Worm (Caenorhabditis elegans) whole organism, L2 larva: ENCODE data around the gene msp-55.

ENCODE experiments used
- ZK546.5 ChIP-seq: sonication (generic microtip); optimal IDR thresholded peaks from 2 replicates; lab custom pipeline; 2017; ENCODE audit warnings: missing biosample characterization, missing genetic modification characterization
- ama-1 ChIP-seq: fragments of 150-350 bp; optimal IDR thresholded peaks from 2 replicates; lab custom pipeline; 2018; ENCODE audit warnings: inconsistent platforms
- blmp-1 ChIP-seq: sonication (generic microtip); optimal IDR thresholded peaks from 2 replicates; lab custom pipeline; 2017; ENCODE audit warnings: missing genetic modification characterization, mild to moderate bottlenecking, missing compliant biosample characterization, antibody characterized with exemption, moderate library complexity; ENCODE audit not compliant: insufficient read depth
- egl-27 ChIP-seq: sonication (generic microtip); optimal IDR thresholded peaks from 3 replicates; lab custom pipeline; 2017; ENCODE audit warnings: missing biosample characterization, missing genetic modification reagents, missing genetic modification characterization
- elt-1 ChIP-seq: fragments of 150-350 bp; optimal IDR thresholded peaks from 2 replicates; lab custom pipeline; 2014; ENCODE audit warnings: missing biosample characterization, missing genetic modification characterization
- lin-11 ChIP-seq: fragments of 150-350 bp; sonication (generic microtip); optimal IDR thresholded peaks from 2 replicates; lab custom pipeline; 2014; ENCODE audit warnings: missing biosample characterization, missing genetic modification characterization, inconsistent platforms, mixed read lengths
- lin-13 ChIP-seq: fragments of 150-350 bp; optimal IDR thresholded peaks from 2 replicates; lab custom pipeline; 2014; ENCODE audit warnings: missing biosample characterization, missing genetic modification reagents, missing genetic modification characterization
- mdl-1 ChIP-seq, 2 experiments: fragments of 150-350 bp in 1 of 2; sonication (generic microtip) in 1 of 2; optimal IDR thresholded peaks; 2 replicates each; lab custom pipeline; 2017; ENCODE audit warnings: missing biosample characterization in 2 of 2, missing genetic modification characterization in 2 of 2
- nhr-10 ChIP-seq: sonication (generic microtip); optimal IDR thresholded peaks from 2 replicates; lab custom pipeline; 2017; ENCODE audit warnings: missing biosample characterization, missing genetic modification characterization
- nhr-25 ChIP-seq: fragments of 150-350 bp; sonication (generic microtip); optimal IDR thresholded peaks from 3 replicates; lab custom pipeline; 2014; ENCODE audit warnings: missing biosample characterization, missing genetic modification characterization
- nhr-77 ChIP-seq: fragments of 150-350 bp; optimal IDR thresholded peaks from 2 replicates; lab custom pipeline; 2014; ENCODE audit warnings: missing biosample characterization, missing genetic modification characterization
- sem-4 ChIP-seq: fragments of 150-350 bp; optimal IDR thresholded peaks from 2 replicates; lab custom pipeline; 2014; ENCODE audit warnings: missing biosample characterization, missing genetic modification reagents, missing genetic modification characterization
- skn-1 ChIP-seq: sonication (generic microtip); optimal IDR thresholded peaks from 2 replicates; lab custom pipeline; 2017; ENCODE audit warnings: missing biosample characterization, missing genetic modification characterization
- snpc-4 ChIP-seq: fragments of 150-350 bp; optimal IDR thresholded peaks from 2 replicates; lab custom pipeline; 2014; ENCODE audit warnings: missing biosample characterization, missing genetic modification characterization

ce11 chrIV:5060984-5061383 lies 5.2 kb upstream of the msp-55 start, which contains the start of gene C09B9.7:
- TF ChIP-seq blmp-1 (no peak), snpc-4 (tag; lab: Kevin White, UChicago) (no peak), elt-1 (tag; lab: Kevin White, UChicago) (no peak), nhr-25 (tag; lab: Kevin White, UChicago) (no peak), sem-4 (no peak), lin-13 (GFP tag; lab: Kevin White, UChicago) (no peak), ZK546.5 (tag; lab: Kevin White, UChicago) (no peak), egl-27 (tag; lab: Kevin White, UChicago) (no peak), nhr-77 (no peak), skn-1 (tag; lab: Kevin White, UChicago) (no peak), ama-1 (lab: Kevin White, UChicago) (no peak), lin-11 (no peak), nhr-10 (tag; lab: Kevin White, UChicago) (no peak), mdl-1 (tag; optimal IDR thresholded peaks at IDR 0.05; lab: Kevin White, UChicago) (no peak)
